Fruit fly (Drosophila melanogaster): Measurements from ENCODE around the gene CG31464.

dm6 chr3R:8317709-8318335 lies 26.8 kb downstream of the CG31464 start:
- TF ChIP-seq CG4496 (GFP tag; IDR thresholded peaks at IDR 0.05) (0 out of 3 replicates have a peak, but pooled peaks have one; percentile 21), fd96Ca (GFP tag; IDR thresholded peaks at IDR 0.05) (no peak; the same call in 2 of the 3 replicates), CG32121 (GFP tag; IDR thresholded peaks at IDR 0.05) (no peak), CG9948 (tag; optimal IDR thresholded peaks at IDR 0.05) (no peak), CG34367 (tag; optimal IDR thresholded peaks at IDR 0.05) (no peak), rn (GFP tag; IDR thresholded peaks at IDR 0.05) (no peak), CG15710 (tag; optimal IDR thresholded peaks at IDR 0.05) (no peak), CG14655 (GFP tag; optimal IDR thresholded peaks at IDR 0.05) (no peak), EcR (GFP tag; optimal IDR thresholded peaks at IDR 0.05) (no peak)
